Fruit fly (Drosophila melanogaster) whole organism, prepupa: Measurements from ENCODE around the gene CG15522.
A peak's percentile ranks its signal among the peaks of the same experiment; 100 is the strongest.

Experiments
- CG16779 ChIP-seq: fragments of 200-800 bp; sonication (Bioruptor generic); optimal IDR thresholded peaks from 3 replicates; lab custom pipeline; 2017; ENCODE audit warnings: missing biosample characterization, mild to moderate bottlenecking, missing genetic modification characterization
- CG8632 ChIP-seq: fragments of 200-800 bp; sonication (Bioruptor generic); optimal IDR thresholded peaks from 3 replicates; lab custom pipeline; 2016; ENCODE audit warnings: missing biosample characterization, missing genetic modification characterization
- Ets96B ChIP-seq: fragments of 200-800 bp; optimal IDR thresholded peaks from 2 replicates; lab custom pipeline; 2019; ENCODE audit warnings: missing biosample characterization, mild to moderate bottlenecking, missing genetic modification characterization, moderate library complexity
- Met ChIP-seq: fragments of 200-800 bp; sonication (Bioruptor generic); optimal IDR thresholded peaks from 3 replicates; lab custom pipeline; 2016; ENCODE audit warnings: missing biosample characterization, missing genetic modification characterization
- cyc ChIP-seq: fragments of 200-800 bp; sonication (Bioruptor generic); optimal IDR thresholded peaks from 3 replicates; lab custom pipeline; 2016; ENCODE audit warnings: missing biosample characterization, missing genetic modification characterization
- ss ChIP-seq, 2 experiments: fragments of 200-800 bp; sonication (Bioruptor generic); optimal IDR thresholded peaks; 2 replicates in 1 of 2; 3 replicates in 1 of 2; lab custom pipeline; 2017 to 2018; ENCODE audit warnings: mild to moderate bottlenecking in 2 of 2, missing biosample characterization in 2 of 2, missing genetic modification characterization in 2 of 2, moderate library complexity in 1 of 2

- TF ChIP-seq Met (GFP tag; lab: Kevin White, UChicago) (no peak), cyc (GFP tag; lab: Kevin White, UChicago) (peak; percentile 11), Ets96B (tag; lab: Kevin White, UChicago) (no peak), ss (GFP tag; optimal IDR thresholded peaks at IDR 0.05; lab: Kevin White, UChicago) (no peak), CG16779 (no peak), CG8632 (GFP tag; lab: Kevin White, UChicago) (no peak)
These were observed 23.2 kb upstream of the CG15522 start, which contains the start of gene CG15517 for dm6 chr3R:29903775-29904356.
